Fruit fly (Drosophila melanogaster): ENCODE results near the gene se.

dm6 chr3L:8547104-8547523, 26.8 kb downstream of the se start:
- TF ChIP-seq Crg-1 (GFP tag; optimal IDR thresholded peaks at IDR 0.05) (no peak), Clk (GFP tag; optimal IDR thresholded peaks at IDR 0.05) (no peak), pad (GFP tag; optimal IDR thresholded peaks at IDR 0.05) (peak; percentile 14), toe (GFP tag; optimal IDR thresholded peaks at IDR 0.05) (peak; percentile 43), bab1 (GFP tag; optimal IDR thresholded peaks at IDR 0.05) (no peak), Hr96 (GFP tag; optimal IDR thresholded peaks at IDR 0.05) (no peak)

All from whole organism, adult.